Fruit fly (Drosophila melanogaster) whole organism, adult: ENCODE results near the gene CG13280.

Experiments used
- CG11617 ChIP-seq: fragments of 200-800 bp; sonication (Bioruptor generic); optimal IDR thresholded peaks from 2 replicates; lab custom pipeline; 2017; ENCODE audit warnings: mild to moderate bottlenecking, missing biosample characterization, missing genetic modification reagents, missing genetic modification characterization
- Hr96 ChIP-seq: fragments of 200-800 bp; sonication (Bioruptor generic); optimal IDR thresholded peaks from 2 replicates; lab custom pipeline; 2016; ENCODE audit warnings: missing biosample characterization, missing genetic modification characterization
- kay ChIP-seq: fragments of 200-800 bp; sonication (Bioruptor generic); peaks from one replicate; lab custom pipeline; 2016; ENCODE audit warnings: missing biosample characterization, missing genetic modification characterization, borderline replicate concordance

DNA sequence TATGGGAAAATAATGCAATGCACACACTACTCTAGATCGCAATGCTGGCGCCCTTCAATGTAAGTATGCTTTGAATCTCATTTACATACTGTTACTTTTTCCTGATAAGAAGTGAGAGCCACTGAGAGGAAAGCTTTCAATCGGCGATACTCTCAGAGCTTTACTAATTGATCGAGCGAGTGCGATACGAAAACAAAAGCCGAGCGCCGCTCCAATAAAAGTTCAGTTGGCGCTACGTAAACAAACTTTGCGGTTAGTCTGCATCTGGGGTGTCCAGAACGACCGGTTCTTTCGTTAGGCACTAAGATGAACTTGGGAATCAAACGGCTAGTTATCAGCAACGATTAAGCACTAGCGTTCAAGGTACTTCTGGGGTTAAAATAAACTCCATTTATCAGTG, 29.5 kb downstream of the CG13280 start, which contains the start of gene CG17928:
- TF ChIP-seq CG11617 (GFP tag; lab: Kevin White, UChicago) (no peak), Hr96 (GFP tag; lab: Kevin White, UChicago) (no peak), kay (GFP tag; lab: Kevin White, UChicago) (peak; percentile 74)
